Fruit fly (Drosophila melanogaster): ENCODE data around the gene Cpr67Fa2.
A peak's percentile ranks its signal among the peaks of the same experiment; 100 is the strongest.

The Cpr67Fa2 gene

dm6 chr3L:10867778-10868382, 23.6 kb upstream of the Cpr67Fa2 start:
- no peak for TF ChIP-seq CTCF (optimal IDR thresholded peaks at IDR 0.05)
- TF ChIP-seq CG8478 (optimal IDR thresholded peaks at IDR 0.05), result no peak

DNA sequence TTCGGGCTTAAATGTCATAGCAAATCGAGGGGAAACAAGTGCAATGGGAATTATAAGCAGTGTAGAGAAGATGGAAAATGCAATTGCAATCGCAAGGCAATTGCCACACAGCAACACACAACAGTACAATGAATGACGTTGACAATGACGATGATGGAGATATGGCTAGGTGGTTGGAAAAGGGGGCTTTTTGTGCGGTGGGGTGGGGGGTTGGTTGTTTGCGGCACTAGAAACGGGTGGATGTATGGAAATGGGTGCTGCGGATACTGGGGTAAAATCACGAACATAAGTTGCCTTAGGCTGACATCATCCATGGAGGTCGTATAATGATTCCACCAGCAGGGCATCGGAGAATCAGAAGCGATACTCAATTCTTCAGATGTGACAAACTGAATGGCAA, 22.4 kb upstream of the Cpr67Fa2 start:
- TF ChIP-seq CG8478 (optimal IDR thresholded peaks at IDR 0.05), result no peak
- no peak for TF ChIP-seq CTCF (optimal IDR thresholded peaks at IDR 0.05)

dm6 chr3L:10870087-10870486, 21.4 kb upstream of the Cpr67Fa2 start:
- TF ChIP-seq CTCF (optimal IDR thresholded peaks at IDR 0.05) (no peak), CG8478 (optimal IDR thresholded peaks at IDR 0.05) (no peak)

DNA sequence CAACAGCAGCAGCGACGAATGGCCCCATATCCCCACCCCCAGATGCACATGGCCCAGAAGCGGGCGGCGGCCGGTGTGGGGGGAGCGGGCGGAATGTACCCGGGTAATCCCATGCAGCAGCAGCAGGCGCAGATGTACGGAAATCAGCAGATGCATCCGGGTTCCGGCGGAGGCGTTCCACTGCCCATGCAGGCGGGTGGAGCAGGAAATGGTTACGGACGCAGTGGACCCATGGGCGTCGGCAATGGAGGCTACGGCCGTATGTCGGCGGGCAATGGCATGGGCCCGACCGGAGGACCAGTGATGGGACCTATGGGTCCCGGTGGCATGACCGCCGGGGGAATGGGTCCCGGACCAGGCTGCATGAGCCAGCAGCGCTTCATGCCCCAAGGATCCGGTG, 20.0 kb upstream of the Cpr67Fa2 start:
- TF ChIP-seq CG8478 (optimal IDR thresholded peaks at IDR 0.05), result no peak
- TF ChIP-seq CTCF (optimal IDR thresholded peaks at IDR 0.05), result no peak

DNA sequence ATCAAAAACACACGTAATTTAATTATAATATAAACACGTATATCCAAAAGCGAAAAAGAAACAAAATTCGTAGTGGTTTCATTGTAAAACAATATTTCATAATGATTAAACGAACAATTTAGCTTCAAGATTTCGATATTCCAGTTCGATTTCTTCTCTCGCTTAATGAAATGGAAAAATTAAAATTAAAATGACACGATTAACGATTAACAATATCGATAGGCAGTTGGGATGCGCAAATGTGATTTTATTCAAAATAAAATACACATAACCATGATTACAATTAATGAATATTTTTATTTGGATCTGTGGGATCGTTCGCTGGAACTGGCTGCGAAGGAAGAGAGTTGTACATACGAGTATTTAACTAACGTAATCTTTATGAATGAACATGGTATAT, 15.5 kb upstream of the Cpr67Fa2 start:
- TF ChIP-seq CG8478 (optimal IDR thresholded peaks at IDR 0.05) (no peak), CTCF (optimal IDR thresholded peaks at IDR 0.05) (no peak)

- TF ChIP-seq CG8478 (optimal IDR thresholded peaks at IDR 0.05), result no peak
- TF ChIP-seq CTCF (optimal IDR thresholded peaks at IDR 0.05), result peak; percentile 12 to 13
Observed at dm6 chr3L:10878842-10879241, 12.7 kb upstream of the Cpr67Fa2 start, which contains the start of the genes CG6418 and Blos4. TSS of gene CG6418 (minus strand) at chr3L:10879037. TSS of gene Blos4 (plus strand) at chr3L:10879085.

- TF ChIP-seq CTCF (optimal IDR thresholded peaks at IDR 0.05) (no peak), CG8478 (optimal IDR thresholded peaks at IDR 0.05) (no peak)
Observed at dm6 chr3L:10882336-10883040, 9.0 kb upstream of the Cpr67Fa2 start, which contains the start of the genes CG6409 and galla-2. TSS of gene CG6409 (minus strand) at chr3L:10882386. TSS of gene galla-2 (plus strand) at chr3L:10882890.

DNA sequence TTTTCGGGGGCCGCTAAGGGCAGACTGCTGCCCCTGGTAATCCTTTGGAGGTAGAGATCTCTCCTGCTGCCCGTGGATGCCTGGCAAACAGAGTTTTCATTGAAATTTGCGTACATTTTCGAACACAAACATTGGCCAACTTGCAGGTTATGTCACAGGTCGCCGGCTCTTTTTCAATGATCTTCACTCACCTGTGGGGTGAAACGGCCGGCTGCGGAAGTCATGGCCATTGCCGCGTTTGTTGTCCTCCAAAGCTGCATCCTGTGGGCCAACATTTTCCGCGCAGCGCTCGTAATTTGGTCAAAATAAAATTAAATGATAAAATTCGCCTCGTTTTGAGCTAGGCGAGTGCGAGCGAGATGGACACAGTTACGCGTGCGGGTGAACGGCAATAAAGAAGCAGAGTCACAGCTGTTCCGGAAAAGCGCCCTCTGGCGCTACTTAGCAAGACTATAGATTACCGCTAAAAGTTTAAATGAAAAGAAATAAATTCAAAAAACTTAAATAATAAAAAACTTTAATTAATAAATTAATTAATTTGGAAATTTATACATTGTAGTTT, 5.7 kb upstream of the Cpr67Fa2 start:
- no peak for TF ChIP-seq CG8478 (optimal IDR thresholded peaks at IDR 0.05)
- peak; percentile 81 to 90 for TF ChIP-seq CTCF (optimal IDR thresholded peaks at IDR 0.05)

DNA sequence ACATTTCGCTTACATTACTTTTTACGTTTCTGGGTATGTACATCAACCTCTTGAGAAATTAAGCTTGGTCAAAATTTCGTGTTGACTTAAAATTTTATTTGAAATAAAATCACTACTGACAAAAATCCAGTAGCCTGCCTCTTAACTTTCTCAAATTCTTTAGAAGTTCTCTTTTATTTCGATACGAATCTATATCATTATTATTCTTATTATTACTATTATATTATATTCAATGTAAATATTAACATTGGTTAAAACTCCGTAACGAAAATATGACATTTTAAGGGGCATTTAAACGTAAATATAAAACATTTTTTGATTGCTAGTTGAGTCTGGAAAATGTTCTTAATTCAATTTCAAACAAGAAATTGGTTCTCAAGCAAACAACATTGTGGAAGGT, 5.1 kb upstream of the Cpr67Fa2 start, which contains the start of gene OXA1L:
OXA1L (minus strand) TSS at position 101 of the 400 bp plus-strand sequence.
- TF ChIP-seq CG8478 (optimal IDR thresholded peaks at IDR 0.05) (no peak), CTCF (optimal IDR thresholded peaks at IDR 0.05) (no peak)

- TF ChIP-seq CG8478 (optimal IDR thresholded peaks at IDR 0.05), result no peak
- no peak for TF ChIP-seq CTCF (optimal IDR thresholded peaks at IDR 0.05)
Observed at dm6 chr3L:10889000-10889691, 2.4 kb upstream of the Cpr67Fa2 start.

dm6 chr3L:10889692-10890089, 1.8 kb upstream of the Cpr67Fa2 start, which contains the start of gene Cpr67Fa1:
TSS of gene Cpr67Fa1 (plus strand) at chr3L:10889990.
- no peak for TF ChIP-seq CG8478 (optimal IDR thresholded peaks at IDR 0.05)
- TF ChIP-seq CTCF (optimal IDR thresholded peaks at IDR 0.05), result no peak

dm6 chr3L:10893156-10893784, 1.8 kb downstream of the Cpr67Fa2 start:
- no peak for TF ChIP-seq CG8478 (optimal IDR thresholded peaks at IDR 0.05)
- TF ChIP-seq CTCF (optimal IDR thresholded peaks at IDR 0.05), result no peak

- TF ChIP-seq CG8478 (optimal IDR thresholded peaks at IDR 0.05), result no peak
- TF ChIP-seq CTCF (optimal IDR thresholded peaks at IDR 0.05), result no peak
Observed at dm6 chr3L:10894159-10894558, 2.6 kb downstream of the Cpr67Fa2 start, which contains the start of gene Cpr67Fb. TSS of gene Cpr67Fb (plus strand) at chr3L:10894173.

- no peak for TF ChIP-seq CG8478 (optimal IDR thresholded peaks at IDR 0.05)
- TF ChIP-seq CTCF (optimal IDR thresholded peaks at IDR 0.05), result no peak
Observed at dm6 chr3L:10896923-10897322, 5.4 kb downstream of the Cpr67Fa2 start.
